Fruit fly (Drosophila melanogaster) whole organism, embryonic: Measurements from ENCODE around the gene CG5157.

Experiments
- Atf6 ChIP-seq: fragments of 200-800 bp; sonication (Bioruptor generic); IDR thresholded peaks from 2 replicates; pipeline ENCODE4 v1.3.6; 2022; ENCODE audit warnings: missing biosample characterization, missing genetic modification characterization
- B-H2 ChIP-seq: fragments of 200-800 bp; sonication (Bioruptor generic); optimal IDR thresholded peaks from 2 replicates; lab custom pipeline; 2018; ENCODE audit warnings: missing biosample characterization, mild to moderate bottlenecking, missing genetic modification characterization
- Bdp1 ChIP-seq: fragments of 200-800 bp; sonication (Bioruptor generic); optimal IDR thresholded peaks from 3 replicates; lab custom pipeline; 2016; ENCODE audit warnings: missing biosample characterization, missing genetic modification characterization
- Bgb ChIP-seq: fragments of 200-800 bp; sonication (Bioruptor generic); IDR thresholded peaks from 2 replicates; pipeline ENCODE4 v1.3.6; 2022; ENCODE audit warnings: missing biosample characterization, missing genetic modification characterization; ENCODE audit not compliant: partially characterized antibody
- BtbVII ChIP-seq: fragments of 200-800 bp; sonication (Bioruptor generic); optimal IDR thresholded peaks from 3 replicates; lab custom pipeline; 2017; ENCODE audit warnings: missing biosample characterization, mild to moderate bottlenecking, missing genetic modification characterization
- CG10565 ChIP-seq: fragments of 200-800 bp; sonication (Bioruptor generic); optimal IDR thresholded peaks from 3 replicates; lab custom pipeline; 2016; ENCODE audit warnings: missing biosample characterization, mild to moderate bottlenecking, missing genetic modification characterization
- CG11093 ChIP-seq: fragments of 200-800 bp; sonication (Bioruptor generic); IDR thresholded peaks from 3 replicates; pipeline ENCODE4 v1.3.6; 2022; ENCODE audit warnings: missing biosample characterization, missing genetic modification characterization
- CG11695 ChIP-seq: fragments of 200-800 bp; sonication (Bioruptor generic); IDR thresholded peaks from 3 replicates; pipeline ENCODE4 v1.3.6; 2022; ENCODE audit warnings: missing biosample characterization, missing genetic modification characterization
- CG15073 ChIP-seq: fragments of 200-800 bp; sonication (Bioruptor generic); optimal IDR thresholded peaks from 2 replicates; lab custom pipeline; 2016; ENCODE audit warnings: missing biosample characterization, missing genetic modification characterization
- CG1529 ChIP-seq: fragments of 200-800 bp; sonication (Bioruptor generic); optimal IDR thresholded peaks from 3 replicates; lab custom pipeline; 2018; ENCODE audit warnings: missing biosample characterization, missing genetic modification characterization
- CG15514 ChIP-seq: fragments of 200-800 bp; sonication (Bioruptor generic); optimal IDR thresholded peaks from 3 replicates; lab custom pipeline; 2017; ENCODE audit warnings: missing biosample characterization, missing genetic modification characterization, mild to moderate bottlenecking, moderate library complexity, missing genetic modification reagents
- CG17385 ChIP-seq: fragments of 200-800 bp; sonication (Bioruptor generic); optimal IDR thresholded peaks from 3 replicates; lab custom pipeline; 2018; ENCODE audit warnings: missing biosample characterization, mild to moderate bottlenecking, missing genetic modification characterization
- CG18476 ChIP-seq: fragments of 200-800 bp; sonication (Bioruptor generic); optimal IDR thresholded peaks from 2 replicates; lab custom pipeline; 2016; ENCODE audit warnings: missing biosample characterization, mild to moderate bottlenecking, missing genetic modification characterization
- CG31365 ChIP-seq: fragments of 200-800 bp; sonication (Bioruptor generic); optimal IDR thresholded peaks from 2 replicates; lab custom pipeline; 2018; ENCODE audit warnings: missing biosample characterization, mild to moderate bottlenecking, missing genetic modification characterization
- CG3995 ChIP-seq: fragments of 200-800 bp; sonication (Bioruptor generic); optimal IDR thresholded peaks from 3 replicates; lab custom pipeline; 2016; ENCODE audit warnings: missing biosample characterization, missing genetic modification characterization
- CG4854 ChIP-seq: fragments of 200-800 bp; sonication (Bioruptor generic); optimal IDR thresholded peaks from 2 replicates; lab custom pipeline; 2016; ENCODE audit warnings: missing biosample characterization, missing genetic modification characterization, inconsistent platforms
- CG6765 ChIP-seq: fragments of 200-800 bp; sonication (Bioruptor generic); optimal IDR thresholded peaks from 3 replicates; lab custom pipeline; 2017; ENCODE audit warnings: missing biosample characterization, mild to moderate bottlenecking, missing genetic modification characterization
- D ChIP-seq, 2 experiments: fragments of 200-800 bp in 1 of 2; fragments of >200 bp in 1 of 2; sonication (Bioruptor generic) in 1 of 2; optimal IDR thresholded peaks; 2 replicates in 1 of 2; 3 replicates in 1 of 2; lab custom pipeline; 2017; ENCODE audit warnings: mild to moderate bottlenecking in 1 of 2, missing biosample characterization in 1 of 2, missing genetic modification characterization in 1 of 2, missing genetic modification reagents in 1 of 2
- Dbx ChIP-seq: fragments of 200-800 bp; sonication (Bioruptor generic); IDR thresholded peaks from 3 replicates; pipeline ENCODE4 v1.3.6; 2022; ENCODE audit warnings: missing biosample characterization, missing genetic modification characterization
- Dfd ChIP-seq, 2 experiments: fragments of >200 bp; optimal IDR thresholded peaks; 2 replicates each; lab custom pipeline; 2017; ENCODE audit warnings: missing biosample characterization in 2 of 2, missing genetic modification characterization in 2 of 2
- E2f1 ChIP-seq: fragments of 200-800 bp; sonication (Bioruptor generic); IDR thresholded peaks from 2 replicates; pipeline ENCODE4 v1.3.6; 2022; ENCODE audit warnings: missing biosample characterization, missing genetic modification characterization
- Fer1 ChIP-seq: fragments of 200-800 bp; sonication (Bioruptor generic); optimal IDR thresholded peaks from 2 replicates; lab custom pipeline; 2017; ENCODE audit warnings: missing biosample characterization, mild to moderate bottlenecking, missing genetic modification characterization
- Gug ChIP-seq: fragments of 200-800 bp; sonication (Bioruptor generic); IDR thresholded peaks from 4 replicates; pipeline ENCODE4 v1.3.6; 2022; ENCODE audit warnings: missing biosample characterization, missing genetic modification characterization
- H2.0 ChIP-seq: fragments of 200-800 bp; sonication (Bioruptor generic); IDR thresholded peaks from 2 replicates; pipeline ENCODE4 v1.3.6; 2022; ENCODE audit warnings: missing biosample characterization, missing genetic modification characterization
- Kr ChIP-seq: fragments of 200-800 bp; sonication (Bioruptor generic); optimal IDR thresholded peaks from 2 replicates; lab custom pipeline; 2017; ENCODE audit warnings: missing biosample characterization, mild to moderate bottlenecking, missing genetic modification characterization
- Mes4 ChIP-seq: fragments of 200-800 bp; sonication (Bioruptor generic); optimal IDR thresholded peaks from 2 replicates; lab custom pipeline; 2016; ENCODE audit warnings: missing biosample characterization, missing genetic modification characterization
- NFAT ChIP-seq: fragments of 200-800 bp; sonication (Bioruptor generic); IDR thresholded peaks from 2 replicates; pipeline ENCODE4 v1.3.6; 2022; ENCODE audit warnings: missing biosample characterization, missing genetic modification characterization
- Scr ChIP-seq: fragments of 200-800 bp; sonication (Bioruptor generic); IDR thresholded peaks from 2 replicates; pipeline ENCODE4 v1.3.6; 2022; ENCODE audit warnings: missing biosample characterization, missing genetic modification characterization; ENCODE audit not compliant: partially characterized antibody
- Sry-δ ChIP-seq: fragments of 200-800 bp; sonication (Bioruptor generic); optimal IDR thresholded peaks from 2 replicates; lab custom pipeline; 2016; ENCODE audit warnings: missing biosample characterization, missing genetic modification characterization
- Stat92E ChIP-seq, 3 experiments: fragments of >200 bp in 2 of 3; fragments of 200-800 bp in 1 of 3; sonication (Bioruptor generic) in 1 of 3; optimal IDR thresholded peaks; 2 replicates each; lab custom pipeline; 2017 to 2019; ENCODE audit warnings: missing biosample characterization in 3 of 3, missing genetic modification characterization in 3 of 3, mild to moderate bottlenecking in 1 of 3, moderate library complexity in 1 of 3
- Usf ChIP-seq: fragments of 200-800 bp; sonication (Bioruptor generic); optimal IDR thresholded peaks from 2 replicates; lab custom pipeline; 2017; ENCODE audit warnings: missing genotype, missing biosample characterization, missing genetic modification characterization
- Vsx1 ChIP-seq: fragments of 200-800 bp; sonication (Bioruptor generic); optimal IDR thresholded peaks from 2 replicates; lab custom pipeline; 2017; ENCODE audit warnings: missing biosample characterization, mild to moderate bottlenecking, missing genetic modification characterization, missing genetic modification reagents
- Xbp1 ChIP-seq: fragments of 200-800 bp; sonication (Bioruptor generic); optimal IDR thresholded peaks from 3 replicates; lab custom pipeline; 2016; ENCODE audit warnings: missing biosample characterization, mild to moderate bottlenecking, missing genetic modification characterization
- chif ChIP-seq, 2 experiments: fragments of 200-800 bp; sonication (Bioruptor generic); optimal IDR thresholded peaks; 3 replicates each; lab custom pipeline; 2016; ENCODE audit warnings: missing biosample characterization in 2 of 2, missing genetic modification characterization in 2 of 2
- chinmo ChIP-seq: fragments of 200-800 bp; sonication (Bioruptor generic); IDR thresholded peaks from 4 replicates; pipeline ENCODE4 v1.3.6; 2022; ENCODE audit warnings: missing biosample characterization, missing genetic modification characterization; ENCODE audit not compliant: partially characterized antibody
- dati ChIP-seq: fragments of 200-800 bp; sonication (Bioruptor generic); IDR thresholded peaks from 2 replicates; pipeline ENCODE4 v1.3.6; 2022; ENCODE audit warnings: missing biosample characterization, missing genetic modification characterization
- fd3F ChIP-seq: fragments of 200-800 bp; sonication (Bioruptor generic); optimal IDR thresholded peaks from 2 replicates; lab custom pipeline; 2018; ENCODE audit warnings: missing biosample characterization, mild to moderate bottlenecking, missing genetic modification characterization, moderate library complexity
- fd64A ChIP-seq: fragments of 200-800 bp; sonication (Bioruptor generic); optimal IDR thresholded peaks from 3 replicates; lab custom pipeline; 2018; ENCODE audit warnings: missing biosample characterization, mild to moderate bottlenecking, missing genetic modification characterization
- gem ChIP-seq: fragments of 200-800 bp; sonication (Bioruptor generic); optimal IDR thresholded peaks from 2 replicates; lab custom pipeline; 2019; ENCODE audit warnings: missing biosample characterization, mild to moderate bottlenecking, missing genetic modification characterization, moderate library complexity
- jigr1 ChIP-seq: fragments of 200-800 bp; sonication (Bioruptor generic); IDR thresholded peaks from 3 replicates; pipeline ENCODE4 v1.3.6; 2022; ENCODE audit warnings: missing biosample characterization, missing genetic modification characterization
- jing ChIP-seq: fragments of 200-800 bp; sonication (Bioruptor generic); optimal IDR thresholded peaks from 2 replicates; lab custom pipeline; 2018; ENCODE audit warnings: missing biosample characterization, mild to moderate bottlenecking, missing genetic modification characterization
- maf-S ChIP-seq: fragments of 200-800 bp; sonication (Bioruptor generic); optimal IDR thresholded peaks from 2 replicates; lab custom pipeline; 2016; ENCODE audit warnings: missing biosample characterization, missing genetic modification characterization
- p53 ChIP-seq: fragments of 200-800 bp; sonication (Bioruptor generic); optimal IDR thresholded peaks from 2 replicates; lab custom pipeline; 2016; ENCODE audit warnings: missing biosample characterization, missing genetic modification characterization
- pb ChIP-seq: fragments of 200-800 bp; sonication (Bioruptor generic); optimal IDR thresholded peaks from 3 replicates; lab custom pipeline; 2016; ENCODE audit warnings: missing biosample characterization, missing genetic modification characterization
- pfk ChIP-seq: fragments of 200-800 bp; sonication (Bioruptor generic); optimal IDR thresholded peaks from 2 replicates; lab custom pipeline; 2018; ENCODE audit warnings: missing biosample characterization, mild to moderate bottlenecking, missing genetic modification characterization, moderate library complexity
- phol ChIP-seq: fragments of 200-800 bp; sonication (Bioruptor generic); optimal IDR thresholded peaks from 3 replicates; lab custom pipeline; 2018; ENCODE audit warnings: missing biosample characterization, mild to moderate bottlenecking, missing genetic modification characterization, moderate library complexity
- rib ChIP-seq: fragments of 200-800 bp; sonication (Bioruptor generic); IDR thresholded peaks from 2 replicates; pipeline ENCODE4 v1.3.6; 2022; ENCODE audit warnings: missing biosample characterization, missing genetic modification characterization
- seq ChIP-seq: fragments of 200-800 bp; sonication (Bioruptor generic); IDR thresholded peaks from 2 replicates; pipeline ENCODE4 v1.3.6; 2022; ENCODE audit warnings: missing biosample characterization, missing genetic modification characterization
- slbo ChIP-seq: fragments of 200-800 bp; sonication (Bioruptor generic); IDR thresholded peaks from 2 replicates; pipeline ENCODE4 v1.3.6; 2022; ENCODE audit warnings: missing biosample characterization, missing genetic modification characterization
- stwl ChIP-seq: fragments of 200-800 bp; sonication (Bioruptor generic); optimal IDR thresholded peaks from 3 replicates; lab custom pipeline; 2018; ENCODE audit warnings: missing biosample characterization, mild to moderate bottlenecking, missing genetic modification characterization, moderate library complexity
- wek ChIP-seq: fragments of 200-800 bp; sonication (Bioruptor generic); optimal IDR thresholded peaks from 3 replicates; lab custom pipeline; 2018; ENCODE audit warnings: missing biosample characterization, mild to moderate bottlenecking, missing genetic modification characterization, moderate library complexity

Gene CG5157

dm6 chr3L:16139131-16139530, 1.5 kb upstream of the CG5157 start (continued):
- no peak for TF ChIP-seq Fer1 (GFP tag; lab: Kevin White, UChicago)
- TF ChIP-seq Dbx (GFP tag; lab: Robert Waterston, UW): no peak
- no peak for TF ChIP-seq BtbVII (GFP tag; lab: Kevin White, UChicago)
- TF ChIP-seq Bgb: peak; percentile 49
- no peak for TF ChIP-seq CG10565 (GFP tag; lab: Kevin White, UChicago)
- no peak for TF ChIP-seq chinmo (GFP tag; lab: Robert Waterston, UW)
- TF ChIP-seq Kr: no peak
- TF ChIP-seq stwl: peak; percentile 58
- TF ChIP-seq phol (tag; lab: Kevin White, UChicago): peak; percentile 32
- no peak for TF ChIP-seq chif (GFP tag; optimal IDR thresholded peaks at IDR 0.05; lab: Kevin White, UChicago)
- no peak for TF ChIP-seq Usf (GFP tag; lab: Kevin White, UChicago)
- TF ChIP-seq CG18476 (GFP tag; lab: Kevin White, UChicago): no peak
- TF ChIP-seq fd64A (GFP tag; lab: Kevin White, UChicago): no peak
- TF ChIP-seq CG11695 (GFP tag; lab: Robert Waterston, UW): no peak
- TF ChIP-seq p53 (GFP tag; lab: Kevin White, UChicago): no peak
- TF ChIP-seq CG6765 (GFP tag; lab: Kevin White, UChicago): no peak
- no peak for TF ChIP-seq CG31365 (tag; lab: Kevin White, UChicago)
- TF ChIP-seq NFAT (GFP tag; lab: Robert Waterston, UW): no peak
- TF ChIP-seq Mes4 (GFP tag; lab: Kevin White, UChicago): no peak
- no peak for TF ChIP-seq CG15073 (GFP tag; lab: Kevin White, UChicago)
- no peak for TF ChIP-seq Bdp1 (GFP tag; lab: Kevin White, UChicago)
- no peak for TF ChIP-seq Atf6 (GFP tag; lab: Robert Waterston, UW)
- TF ChIP-seq B-H2 (GFP tag; lab: Kevin White, UChicago): no peak
- no peak for TF ChIP-seq CG11093
- TF ChIP-seq dati (GFP tag; lab: Robert Waterston, UW): no peak
- TF ChIP-seq CG3995 (GFP tag; lab: Kevin White, UChicago): no peak
- no peak for TF ChIP-seq CG1529 (GFP tag; lab: Kevin White, UChicago)
- no peak for TF ChIP-seq maf-S
- no peak for TF ChIP-seq Stat92E (GFP tag; optimal IDR thresholded peaks at IDR 0.05; lab: Kevin White, UChicago)
- peak; percentile 16; the same call in 1 of the 2 replicates for TF ChIP-seq Scr (GFP tag; lab: Robert Waterston, UW)
- peak; percentile 65 for TF ChIP-seq Sry-δ (GFP tag; lab: Kevin White, UChicago)
- TF ChIP-seq pfk: no peak
- TF ChIP-seq CG4854 (GFP tag; lab: Kevin White, UChicago): no peak
- TF ChIP-seq jigr1 (GFP tag; lab: Robert Waterston, UW): no peak
- no peak for TF ChIP-seq pb (GFP tag; lab: Kevin White, UChicago)
- no peak for TF ChIP-seq H2.0 (GFP tag; lab: Robert Waterston, UW)
- no peak for TF ChIP-seq wek (GFP tag; lab: Kevin White, UChicago)
- TF ChIP-seq Gug: no peak
- TF ChIP-seq Vsx1: no peak
- no peak for TF ChIP-seq Xbp1 (GFP tag; lab: Kevin White, UChicago)
- TF ChIP-seq CG17385 (GFP tag; lab: Kevin White, UChicago): no peak
- no peak for TF ChIP-seq gem (tag; lab: Kevin White, UChicago)
- TF ChIP-seq Dfd (GFP tag; optimal IDR thresholded peaks at IDR 0.05; lab: Kevin White, UChicago): no peak
- no peak for TF ChIP-seq slbo
- TF ChIP-seq rib (GFP tag; lab: Robert Waterston, UW): no peak
- no peak for TF ChIP-seq D (optimal IDR thresholded peaks at IDR 0.05; lab: Kevin White, UChicago)
- TF ChIP-seq D (GFP tag; optimal IDR thresholded peaks at IDR 0.05; lab: Kevin White, UChicago): no peak
- TF ChIP-seq CG15514 (GFP tag; lab: Kevin White, UChicago): peak; percentile 51
- TF ChIP-seq jing: no peak
- no peak for TF ChIP-seq fd3F
- no peak for TF ChIP-seq seq (GFP tag; lab: Robert Waterston, UW)
- TF ChIP-seq E2f1 (GFP tag; lab: Robert Waterston, UW): no peak
